ENCODE assay signal across 5 fruit fly cellular contexts in the genomic region with DNA sequence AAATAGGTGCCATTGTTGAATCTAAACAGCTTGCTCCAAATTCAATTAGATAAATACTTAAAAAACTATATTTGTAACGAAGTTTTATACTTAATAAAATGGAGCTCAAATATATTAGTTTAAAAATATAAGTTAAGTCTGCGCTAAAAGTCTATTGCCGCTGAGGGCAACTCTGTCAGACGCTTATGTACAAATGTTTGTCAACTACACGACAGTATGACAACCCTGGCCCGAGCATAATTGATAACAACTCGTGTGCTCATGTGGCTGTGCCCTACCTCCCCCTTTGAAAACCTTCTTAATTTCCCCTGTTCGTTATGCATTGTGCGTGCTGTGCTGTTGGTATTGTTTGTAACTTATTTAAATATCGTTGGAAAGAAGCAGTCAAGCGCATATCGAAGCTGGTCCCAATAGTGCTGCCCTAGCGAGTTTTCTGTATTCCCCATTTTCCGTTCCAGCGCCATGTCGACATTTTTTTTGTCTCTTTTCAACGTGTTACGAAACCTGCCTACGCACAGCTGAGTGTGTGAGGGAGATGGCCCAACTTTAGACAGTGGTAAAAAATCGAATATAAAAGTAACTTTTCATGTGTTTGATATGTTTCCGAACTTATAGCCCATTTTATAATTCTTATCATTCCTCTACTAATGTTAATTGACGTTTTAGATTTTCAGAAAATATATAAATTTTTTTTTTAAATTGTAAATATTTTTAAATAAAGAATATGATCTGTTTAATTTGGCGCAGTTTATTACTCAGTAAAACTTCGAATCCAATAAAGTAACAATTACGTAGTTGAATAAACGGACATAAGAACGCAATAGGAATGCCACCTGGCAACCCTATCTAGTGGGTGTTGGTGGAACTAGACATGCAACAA.
A peak's percentile ranks its signal among the peaks of the same experiment; 100 is the strongest.
TF ChIP-seq lines count a peak whose summit lies in the region.

No protein-coding gene starts in this region.

- no peak for TF ChIP-seq CTCF in whole organism, embryonic (GFP tag; optimal IDR thresholded peaks at IDR 0.05; lab: Kevin White, UChicago)

TF ChIP-seq in whole organism, adult, 20 proteins besides CTCF, POLR2A, EP300 and RAD21:
- TF ChIP-seq tj (GFP tag; optimal IDR thresholded peaks at IDR 0.05; lab: Kevin White, UChicago), result peak; percentile 79
- TF ChIP-seq bab1 (GFP tag; optimal IDR thresholded peaks at IDR 0.05; lab: Kevin White, UChicago), result peak; percentile 10
- peak; percentile 62 for TF ChIP-seq CG14711 (tag; optimal IDR thresholded peaks at IDR 0.05; lab: Kevin White, UChicago)
- TF ChIP-seq cic (GFP tag; optimal IDR thresholded peaks at IDR 0.05; lab: Kevin White, UChicago), result no peak
- no peak for TF ChIP-seq Crg-1 (GFP tag; optimal IDR thresholded peaks at IDR 0.05; lab: Kevin White, UChicago)
TF ChIP-seq in whole organism, adult: peak in this region for 3.

TF ChIP-seq in whole organism, embryonic, 481 proteins besides CTCF, POLR2A, EP300 and RAD21 (continues in another document):
- TF ChIP-seq fd96Cb (tag; optimal IDR thresholded peaks at IDR 0.05; lab: Kevin White, UChicago), result peak; percentile 68
- TF ChIP-seq CG8944 (GFP tag; optimal IDR thresholded peaks at IDR 0.05; lab: Kevin White, UChicago), result no peak
- TF ChIP-seq row (GFP tag; IDR thresholded peaks at IDR 0.05; lab: Robert Waterston, UW), result peak; percentile 73
- TF ChIP-seq CG1602 (GFP tag; optimal IDR thresholded peaks at IDR 0.05; lab: Kevin White, UChicago), result peak; percentile 60
- TF ChIP-seq chm (GFP tag; IDR thresholded peaks at IDR 0.05; lab: Robert Waterston, UW), result peak; percentile 30; the same call in 1 of the 2 replicates
- TF ChIP-seq CG3407 (GFP tag; optimal IDR thresholded peaks at IDR 0.05; lab: Kevin White, UChicago), result peak; percentile 50
- TF ChIP-seq CG1603 (tag; optimal IDR thresholded peaks at IDR 0.05; lab: Kevin White, UChicago), result peak; percentile 40
- TF ChIP-seq crc (GFP tag; optimal IDR thresholded peaks at IDR 0.05; lab: Kevin White, UChicago), result no peak
- TF ChIP-seq CG32767 (GFP tag; IDR thresholded peaks at IDR 0.05; lab: Robert Waterston, UW), result peak; percentile 56; the same call in 1 of the 2 replicates
- no peak for TF ChIP-seq CG8290 (GFP tag; optimal IDR thresholded peaks at IDR 0.05; lab: Kevin White, UChicago)
- peak in 1 of 2 experiments; percentile 33 for TF ChIP-seq CG8290 (tag; optimal IDR thresholded peaks at IDR 0.05; lab: Kevin White, UChicago)
- TF ChIP-seq ac (GFP tag; optimal IDR thresholded peaks at IDR 0.05; lab: Kevin White, UChicago), result no peak
- no peak for TF ChIP-seq bigmax (GFP tag; optimal IDR thresholded peaks at IDR 0.05; lab: Kevin White, UChicago)
- peak; percentile 40; the same call in 1 of the 2 replicates for TF ChIP-seq CG11085 (GFP tag; IDR thresholded peaks at IDR 0.05; lab: Robert Waterston, UW)
- TF ChIP-seq ase (GFP tag; IDR thresholded peaks at IDR 0.05; lab: Robert Waterston, UW), result 0 out of 3 replicates have a peak, but pooled peaks have one; percentile 32
- TF ChIP-seq yki (optimal IDR thresholded peaks at IDR 0.05; lab: Kevin White, UChicago), result no peak
- no peak for TF ChIP-seq CG6854 (GFP tag; optimal IDR thresholded peaks at IDR 0.05; lab: Kevin White, UChicago)
- TF ChIP-seq amos (GFP tag; IDR thresholded peaks at IDR 0.05; lab: Robert Waterston, UW; ENCODE audit: partially characterized antibody), result no peak

TF ChIP-seq in whole organism, prepupa, 60 proteins besides CTCF, POLR2A, EP300 and RAD21 (continues in another document):
- TF ChIP-seq Sox14 (GFP tag; optimal IDR thresholded peaks at IDR 0.05; lab: Kevin White, UChicago) (no peak), CG31627 (GFP tag; optimal IDR thresholded peaks at IDR 0.05; lab: Kevin White, UChicago) (no peak), CG3919 (GFP tag; optimal IDR thresholded peaks at IDR 0.05; lab: Kevin White, UChicago) (peak; percentile 12), OdsH (GFP tag; optimal IDR thresholded peaks at IDR 0.05; lab: Kevin White, UChicago) (peak; percentile 30), esn (GFP tag; optimal IDR thresholded peaks at IDR 0.05; lab: Kevin White, UChicago) (no peak), Blimp-1 (GFP tag; optimal IDR thresholded peaks at IDR 0.05; lab: Kevin White, UChicago) (no peak), Ets96B (tag; optimal IDR thresholded peaks at IDR 0.05; lab: Kevin White, UChicago) (peak; percentile 20), CG8319 (GFP tag; optimal IDR thresholded peaks at IDR 0.05; lab: Kevin White, UChicago) (no peak), dac (GFP tag; optimal IDR thresholded peaks at IDR 0.05; lab: Kevin White, UChicago) (no peak), CG34406 (GFP tag; optimal IDR thresholded peaks at IDR 0.05; lab: Kevin White, UChicago) (no peak), CG8119 (GFP tag; IDR thresholded peaks at IDR 0.05; lab: Robert Waterston, UW) (peak; percentile 56), CG11762 (GFP tag; optimal IDR thresholded peaks at IDR 0.05; lab: Kevin White, UChicago; ENCODE audit: insufficient read depth) (no peak), Hr39 (GFP tag; optimal IDR thresholded peaks at IDR 0.05; lab: Kevin White, UChicago) (no peak), Hr4 (GFP tag; optimal IDR thresholded peaks at IDR 0.05; lab: Kevin White, UChicago) (no peak), CG1621 (tag; optimal IDR thresholded peaks at IDR 0.05; lab: Kevin White, UChicago) (no peak), spab (GFP tag; optimal IDR thresholded peaks at IDR 0.05; lab: Kevin White, UChicago) (no peak), CG9139 (GFP tag; optimal IDR thresholded peaks at IDR 0.05; lab: Kevin White, UChicago) (no peak), CG4318 (GFP tag; optimal IDR thresholded peaks at IDR 0.05; lab: Kevin White, UChicago) (no peak), Sox102F (GFP tag; optimal IDR thresholded peaks at IDR 0.05; lab: Kevin White, UChicago) (no peak), fkh (GFP tag; optimal IDR thresholded peaks at IDR 0.05; lab: Kevin White, UChicago) (peak; percentile 64)

TF ChIP-seq in whole organism, pupa, 21 proteins besides CTCF, POLR2A, EP300 and RAD21:
- TF ChIP-seq CG14655 (GFP tag; optimal IDR thresholded peaks at IDR 0.05; lab: Kevin White, UChicago), result peak; percentile 41
- TF ChIP-seq CG17806 (tag; optimal IDR thresholded peaks at IDR 0.05; lab: Kevin White, UChicago), result peak; percentile 16
- no peak for TF ChIP-seq D1 (tag; optimal IDR thresholded peaks at IDR 0.05; lab: Kevin White, UChicago)
- no peak for TF ChIP-seq EcR (GFP tag; optimal IDR thresholded peaks at IDR 0.05; lab: Kevin White, UChicago)
- no peak for TF ChIP-seq gl (tag; optimal IDR thresholded peaks at IDR 0.05; lab: Kevin White, UChicago)
- no peak for TF ChIP-seq Pif1A (GFP tag; optimal IDR thresholded peaks at IDR 0.05; lab: Kevin White, UChicago)
- TF ChIP-seq CG34367 (tag; optimal IDR thresholded peaks at IDR 0.05; lab: Kevin White, UChicago), result no peak
- TF ChIP-seq CG32121 (GFP tag; IDR thresholded peaks at IDR 0.05; lab: Robert Waterston, UW), result no peak
- no peak for TF ChIP-seq CG4496 (GFP tag; IDR thresholded peaks at IDR 0.05; lab: Robert Waterston, UW)
- no peak for TF ChIP-seq Ets98B (GFP tag; IDR thresholded peaks at IDR 0.05; lab: Robert Waterston, UW)
- no peak for TF ChIP-seq Pif1B (GFP tag; optimal IDR thresholded peaks at IDR 0.05; lab: Kevin White, UChicago)
- TF ChIP-seq CG13204 (GFP tag; optimal IDR thresholded peaks at IDR 0.05; lab: Kevin White, UChicago), result no peak
- peak; percentile 0 for TF ChIP-seq CG8301 (tag; optimal IDR thresholded peaks at IDR 0.05; lab: Kevin White, UChicago)
- TF ChIP-seq rn (GFP tag; IDR thresholded peaks at IDR 0.05; lab: Robert Waterston, UW), result no peak
- TF ChIP-seq CG12605 (GFP tag; IDR thresholded peaks at IDR 0.05; lab: Robert Waterston, UW), result no peak
- peak; percentile 26 for TF ChIP-seq CG9948 (tag; optimal IDR thresholded peaks at IDR 0.05; lab: Kevin White, UChicago)
- TF ChIP-seq CG15710 (tag; optimal IDR thresholded peaks at IDR 0.05; lab: Kevin White, UChicago), result peak; percentile 46
- no peak for TF ChIP-seq CG10348 (GFP tag; IDR thresholded peaks at IDR 0.05; lab: Robert Waterston, UW)
- TF ChIP-seq CG8159 (tag; optimal IDR thresholded peaks at IDR 0.05; lab: Kevin White, UChicago), result peak; percentile 62
- no peak for TF ChIP-seq fd96Ca (GFP tag; IDR thresholded peaks at IDR 0.05; lab: Robert Waterston, UW)
- TF ChIP-seq Snoo (tag; optimal IDR thresholded peaks at IDR 0.05; lab: Kevin White, UChicago), result no peak

TF ChIP-seq in whole organism, wandering third instar larva, 38 proteins besides CTCF, POLR2A, EP300 and RAD21:
- TF ChIP-seq sv (GFP tag; optimal IDR thresholded peaks at IDR 0.05; lab: Kevin White, UChicago) (peak; percentile 22), Hnf4 (GFP tag; optimal IDR thresholded peaks at IDR 0.05; lab: Kevin White, UChicago) (no peak), Hr83 (GFP tag; optimal IDR thresholded peaks at IDR 0.05; lab: Kevin White, UChicago; ENCODE audit: poor library complexity, severe bottlenecking) (no peak), Rel (GFP tag; optimal IDR thresholded peaks at IDR 0.05; lab: Kevin White, UChicago) (no peak), Rel (tag; optimal IDR thresholded peaks at IDR 0.05; lab: Kevin White, UChicago) (peak; percentile 2)
TF ChIP-seq in whole organism, wandering third instar larva: peak in this region for 2.
